Fruit fly (Drosophila melanogaster): Measurements from ENCODE around the gene CG32147.

- TF ChIP-seq EcR (GFP tag; optimal IDR thresholded peaks at IDR 0.05) (no peak), CG17806 (tag; optimal IDR thresholded peaks at IDR 0.05) (no peak), gl (tag; optimal IDR thresholded peaks at IDR 0.05) (no peak), Pif1A (GFP tag; optimal IDR thresholded peaks at IDR 0.05) (no peak), CG34367 (tag; optimal IDR thresholded peaks at IDR 0.05) (no peak), Ets98B (GFP tag; IDR thresholded peaks at IDR 0.05) (no peak; the same call in 1 of the 2 replicates), Snoo (tag; optimal IDR thresholded peaks at IDR 0.05) (no peak), CG9948 (tag; optimal IDR thresholded peaks at IDR 0.05) (no peak), CG8301 (tag; optimal IDR thresholded peaks at IDR 0.05) (no peak), CG32121 (GFP tag; IDR thresholded peaks at IDR 0.05) (no peak), D1 (tag; optimal IDR thresholded peaks at IDR 0.05) (no peak)
Observed at dm6 chr3L:15107158-15107775, 36.6 kb downstream of the CG32147 start.
